Fruit fly (Drosophila melanogaster) whole organism, embryonic: ENCODE results near the gene CG11843.

Experiments
- Atf3 ChIP-seq: fragments of 200-800 bp; sonication (Bioruptor generic); optimal IDR thresholded peaks from 3 replicates; lab custom pipeline; 2016; ENCODE audit warnings: missing biosample characterization, missing genetic modification characterization
- B-H1 ChIP-seq: fragments of 200-800 bp; sonication (Bioruptor generic); IDR thresholded peaks from 3 replicates; pipeline ENCODE4 v1.3.6; 2022; ENCODE audit warnings: missing biosample characterization, missing genetic modification characterization
- BEAF-32 ChIP-seq: fragments of 200-800 bp; sonication (Bioruptor generic); optimal IDR thresholded peaks from 3 replicates; lab custom pipeline; 2017; ENCODE audit warnings: missing biosample characterization, missing genetic modification characterization, mild to moderate bottlenecking, moderate library complexity, missing genetic modification reagents
- CG12299 ChIP-seq: fragments of 200-800 bp; sonication (Bioruptor generic); optimal IDR thresholded peaks from 2 replicates; lab custom pipeline; 2018; ENCODE audit warnings: missing biosample characterization, mild to moderate bottlenecking, missing genetic modification characterization
- CG13424 ChIP-seq: fragments of 200-800 bp; sonication (Bioruptor generic); optimal IDR thresholded peaks from 2 replicates; lab custom pipeline; 2019; ENCODE audit warnings: missing biosample characterization, mild to moderate bottlenecking, missing genetic modification characterization, moderate library complexity
- CG13894 ChIP-seq: fragments of 200-800 bp; sonication (Bioruptor generic); optimal IDR thresholded peaks from 3 replicates; lab custom pipeline; 2018; ENCODE audit warnings: missing biosample characterization, mild to moderate bottlenecking, missing genetic modification characterization, moderate library complexity
- CG15601 ChIP-seq: fragments of 200-800 bp; sonication (Bioruptor generic); optimal IDR thresholded peaks from 3 replicates; lab custom pipeline; 2019; ENCODE audit warnings: missing biosample characterization, mild to moderate bottlenecking, missing genetic modification characterization, moderate library complexity
- CG2875 ChIP-seq: fragments of 200-800 bp; sonication (Bioruptor generic); optimal IDR thresholded peaks from 2 replicates; lab custom pipeline; 2017; ENCODE audit warnings: missing biosample characterization, mild to moderate bottlenecking, missing genetic modification characterization, missing genetic modification reagents
- CG31441 ChIP-seq: fragments of 200-800 bp; sonication (Bioruptor generic); IDR thresholded peaks from 2 replicates; pipeline ENCODE4 v1.3.6; 2022; ENCODE audit warnings: missing biosample characterization, missing genetic modification characterization
- CG32767 ChIP-seq: fragments of 200-800 bp; sonication (Bioruptor generic); IDR thresholded peaks from 2 replicates; pipeline ENCODE4 v1.3.6; 2022; ENCODE audit warnings: missing biosample characterization, missing genetic modification characterization
- CG34224 ChIP-seq: fragments of 200-800 bp; sonication (Bioruptor generic); IDR thresholded peaks from 3 replicates; pipeline ENCODE4 v1.3.6; 2022; ENCODE audit warnings: missing biosample characterization, missing genetic modification characterization; ENCODE audit not compliant: partially characterized antibody
- CG4404 ChIP-seq: fragments of 200-800 bp; sonication (Bioruptor generic); IDR thresholded peaks from 2 replicates; pipeline ENCODE4 v1.3.6; 2022; ENCODE audit warnings: missing biosample characterization, missing genetic modification characterization
- CG5245 ChIP-seq: fragments of 200-800 bp; sonication (Bioruptor generic); optimal IDR thresholded peaks from 3 replicates; lab custom pipeline; 2016; ENCODE audit warnings: missing biosample characterization, missing genetic modification characterization
- CG7928 ChIP-seq: fragments of 200-800 bp; sonication (Bioruptor generic); optimal IDR thresholded peaks from 2 replicates; lab custom pipeline; 2017; ENCODE audit warnings: missing biosample characterization, mild to moderate bottlenecking, missing genetic modification characterization
- CG7963 ChIP-seq: fragments of 200-800 bp; sonication (Bioruptor generic); IDR thresholded peaks from 3 replicates; pipeline ENCODE4 v1.3.6; 2022; ENCODE audit warnings: missing biosample characterization, missing genetic modification characterization; ENCODE audit not compliant: partially characterized antibody
- CG8290 ChIP-seq, 3 experiments: fragments of 200-800 bp; sonication (Bioruptor generic); optimal IDR thresholded peaks; 2 replicates each; lab custom pipeline; 2016 to 2019; ENCODE audit warnings: missing biosample characterization in 3 of 3, missing genetic modification characterization in 3 of 3, mild to moderate bottlenecking in 2 of 3, moderate library complexity in 1 of 3
- CG9609 ChIP-seq: fragments of 200-800 bp; sonication (Bioruptor generic); optimal IDR thresholded peaks from 3 replicates; lab custom pipeline; 2016; ENCODE audit warnings: missing biosample characterization, missing genetic modification characterization
- CG9797 ChIP-seq: fragments of 200-800 bp; sonication (Bioruptor generic); optimal IDR thresholded peaks from 3 replicates; lab custom pipeline; 2018; ENCODE audit warnings: missing biosample characterization, mild to moderate bottlenecking, missing genetic modification characterization
- Dip3 ChIP-seq: fragments of 200-800 bp; sonication (Bioruptor generic); optimal IDR thresholded peaks from 3 replicates; lab custom pipeline; 2016; ENCODE audit warnings: missing biosample characterization, missing genetic modification characterization
- Drgx ChIP-seq: fragments of 200-800 bp; sonication (Bioruptor generic); IDR thresholded peaks from 2 replicates; pipeline ENCODE4 v1.3.6; 2022; ENCODE audit warnings: missing biosample characterization, missing genetic modification characterization
- Elba2 ChIP-seq: fragments of 200-800 bp; sonication (Bioruptor generic); optimal IDR thresholded peaks from 3 replicates; lab custom pipeline; 2016; ENCODE audit warnings: missing biosample characterization, missing genetic modification characterization
- Fer3 ChIP-seq: fragments of 200-800 bp; sonication (Bioruptor generic); optimal IDR thresholded peaks from 2 replicates; lab custom pipeline; 2018; ENCODE audit warnings: missing biosample characterization, mild to moderate bottlenecking, missing genetic modification characterization, moderate library complexity
- HmgZ ChIP-seq: fragments of 200-800 bp; sonication (Bioruptor generic); optimal IDR thresholded peaks from 2 replicates; lab custom pipeline; 2018; ENCODE audit warnings: missing biosample characterization, mild to moderate bottlenecking, missing genetic modification characterization
- Lhr ChIP-seq: fragments of 200-800 bp; sonication (Bioruptor generic); optimal IDR thresholded peaks from 3 replicates; lab custom pipeline; 2017; ENCODE audit warnings: mild to moderate bottlenecking, missing biosample characterization, missing genetic modification reagents, missing genetic modification characterization
- Mes4 ChIP-seq: fragments of 200-800 bp; sonication (Bioruptor generic); optimal IDR thresholded peaks from 2 replicates; lab custom pipeline; 2016; ENCODE audit warnings: missing biosample characterization, missing genetic modification characterization
- NC2α ChIP-seq: fragments of 200-800 bp; sonication (Bioruptor generic); optimal IDR thresholded peaks from 2 replicates; lab custom pipeline; 2016; ENCODE audit warnings: missing biosample characterization, missing genetic modification characterization
- Sox100B ChIP-seq: fragments of 200-800 bp; sonication (Bioruptor generic); optimal IDR thresholded peaks from 3 replicates; lab custom pipeline; 2018; ENCODE audit warnings: missing biosample characterization, mild to moderate bottlenecking, missing genetic modification characterization
- Sry-β ChIP-seq: fragments of 200-800 bp; sonication (Bioruptor generic); optimal IDR thresholded peaks from 2 replicates; lab custom pipeline; 2018; ENCODE audit warnings: missing biosample characterization, mild to moderate bottlenecking, missing genetic modification characterization, moderate library complexity
- Vsx1 ChIP-seq: fragments of 200-800 bp; sonication (Bioruptor generic); optimal IDR thresholded peaks from 2 replicates; lab custom pipeline; 2017; ENCODE audit warnings: missing biosample characterization, mild to moderate bottlenecking, missing genetic modification characterization, missing genetic modification reagents
- aop ChIP-seq: fragments of 200-800 bp; sonication (Bioruptor generic); IDR thresholded peaks from 2 replicates; pipeline ENCODE4 v1.3.6; 2022; ENCODE audit warnings: missing biosample characterization, missing genetic modification characterization
- bsh ChIP-seq, 2 experiments: fragments of 200-800 bp; sonication (Bioruptor generic); optimal IDR thresholded peaks; 2 replicates each; lab custom pipeline; 2017 to 2018; ENCODE audit warnings: mild to moderate bottlenecking in 2 of 2, missing biosample characterization in 2 of 2, missing genetic modification characterization in 2 of 2, moderate library complexity in 1 of 2
- crp ChIP-seq, 2 experiments: fragments of 200-800 bp; sonication (Bioruptor generic); optimal IDR thresholded peaks; 2 replicates in 1 of 2; 3 replicates in 1 of 2; lab custom pipeline; 2017; ENCODE audit warnings: missing biosample characterization in 2 of 2, missing genetic modification characterization in 2 of 2, mild to moderate bottlenecking in 1 of 2, moderate library complexity in 1 of 2
- dan ChIP-seq: fragments of 200-800 bp; sonication (Bioruptor generic); IDR thresholded peaks from 2 replicates; pipeline ENCODE4 v1.3.6; 2022; ENCODE audit warnings: missing biosample characterization, missing genetic modification characterization
- esg ChIP-seq: fragments of 200-800 bp; sonication (Bioruptor generic); conservative IDR thresholded peaks from 2 replicates; pipeline ENCODE4 v1.3.6; 2022; ENCODE audit warnings: missing biosample characterization, missing genetic modification characterization
- ewg ChIP-seq: fragments of 200-800 bp; sonication (Bioruptor generic); optimal IDR thresholded peaks from 3 replicates; lab custom pipeline; 2017; ENCODE audit warnings: mild to moderate bottlenecking, missing biosample characterization, missing genetic modification reagents, missing genetic modification characterization
- eyg ChIP-seq: fragments of 200-800 bp; sonication (Bioruptor generic); optimal IDR thresholded peaks from 3 replicates; lab custom pipeline; 2016; ENCODE audit warnings: missing biosample characterization, missing genetic modification characterization
- her ChIP-seq: fragments of 200-800 bp; sonication (Bioruptor generic); optimal IDR thresholded peaks from 2 replicates; lab custom pipeline; 2016; ENCODE audit warnings: missing biosample characterization, missing genetic modification characterization
- klu ChIP-seq: fragments of 200-800 bp; sonication (Bioruptor generic); IDR thresholded peaks from 2 replicates; pipeline ENCODE4 v1.3.6; 2022; ENCODE audit warnings: missing biosample characterization, missing genetic modification characterization
- luna ChIP-seq: fragments of 200-800 bp; sonication (Bioruptor generic); optimal IDR thresholded peaks from 2 replicates; lab custom pipeline; 2016; ENCODE audit warnings: missing biosample characterization, missing genetic modification characterization
- mld ChIP-seq: fragments of 200-800 bp; sonication (Bioruptor generic); IDR thresholded peaks from 3 replicates; pipeline ENCODE4 v1.3.6; 2022; ENCODE audit warnings: missing biosample characterization, missing genetic modification characterization; ENCODE audit not compliant: partially characterized antibody
- oc ChIP-seq: fragments of 200-800 bp; sonication (Bioruptor generic); optimal IDR thresholded peaks from 2 replicates; lab custom pipeline; 2018; ENCODE audit warnings: missing biosample characterization, mild to moderate bottlenecking, missing genetic modification characterization, moderate library complexity
- odd ChIP-seq: fragments of 200-800 bp; sonication (Bioruptor generic); optimal IDR thresholded peaks from 2 replicates; lab custom pipeline; 2017; ENCODE audit warnings: missing biosample characterization, mild to moderate bottlenecking, missing genetic modification characterization
- otp ChIP-seq: fragments of 200-800 bp; sonication (Bioruptor generic); IDR thresholded peaks from 3 replicates; pipeline ENCODE4, ENCODE4 v1.3.6; 2022; ENCODE audit warnings: missing biosample characterization, missing genetic modification characterization
- pho ChIP-seq: fragments of 200-800 bp; sonication (Bioruptor generic); optimal IDR thresholded peaks from 2 replicates; lab custom pipeline; 2016; ENCODE audit warnings: missing biosample characterization, missing genetic modification characterization
- rib ChIP-seq: fragments of 200-800 bp; sonication (Bioruptor generic); IDR thresholded peaks from 2 replicates; pipeline ENCODE4 v1.3.6; 2022; ENCODE audit warnings: missing biosample characterization, missing genetic modification characterization
- sisA ChIP-seq: fragments of 200-800 bp; sonication (Bioruptor generic); IDR thresholded peaks from 2 replicates; pipeline ENCODE4 v1.3.6; 2022; ENCODE audit warnings: missing biosample characterization, missing genetic modification characterization
- so ChIP-seq: fragments of 200-800 bp; sonication (Bioruptor generic); IDR thresholded peaks from 3 replicates; pipeline ENCODE4 v1.3.6; 2022; ENCODE audit warnings: missing biosample characterization, missing genetic modification characterization
- tio ChIP-seq: fragments of 200-800 bp; sonication (Bioruptor generic); optimal IDR thresholded peaks from 2 replicates; lab custom pipeline; 2017; ENCODE audit warnings: missing biosample characterization, missing genetic modification characterization, inconsistent platforms
- trh ChIP-seq: fragments of 200-800 bp; sonication (Bioruptor generic); optimal IDR thresholded peaks from 2 replicates; lab custom pipeline; 2016; ENCODE audit warnings: missing biosample characterization, missing genetic modification characterization

Gene CG11843

dm6 chr3R:29063207-29063920 lies 9.2 kb downstream of the CG11843 start (continued):
- TF ChIP-seq Mes4 (GFP tag; lab: Kevin White, UChicago) (peak; percentile 5), NC2α (GFP tag; lab: Kevin White, UChicago) (no peak), Sox100B (GFP tag; lab: Kevin White, UChicago) (peak; percentile 85), otp (no peak), Fer3 (tag; lab: Kevin White, UChicago) (peak; percentile 79), Atf3 (no peak), CG13894 (tag; lab: Kevin White, UChicago) (peak; percentile 62), klu (no peak), Elba2 (GFP tag; lab: Kevin White, UChicago) (no peak), oc (tag; lab: Kevin White, UChicago) (peak; percentile 13), CG9797 (no peak), HmgZ (tag; lab: Kevin White, UChicago) (peak; percentile 13), Vsx1 (GFP tag; lab: Kevin White, UChicago) (peak; percentile 8), ewg (GFP tag; lab: Kevin White, UChicago) (peak; percentile 12), CG8290 (GFP tag; optimal IDR thresholded peaks at IDR 0.05; lab: Kevin White, UChicago) (no peak), CG8290 (tag; optimal IDR thresholded peaks at IDR 0.05; lab: Kevin White, UChicago) (peak in 1 of 2 experiments; percentile 79), rib (GFP tag; lab: Robert Waterston, UW) (no peak), CG34224 (GFP tag; lab: Robert Waterston, UW) (no peak), Drgx (GFP tag; lab: Robert Waterston, UW) (no peak), odd (GFP tag; lab: Kevin White, UChicago) (peak; percentile 64), CG5245 (GFP tag; lab: Kevin White, UChicago) (no peak), trh (no peak), Lhr (GFP tag; lab: Kevin White, UChicago) (peak; percentile 8), esg (GFP tag; lab: Robert Waterston, UW) (no peak), tio (GFP tag; lab: Kevin White, UChicago) (no peak), CG9609 (peak; percentile 46), dan (GFP tag; lab: Robert Waterston, UW) (no peak), CG31441 (GFP tag; lab: Robert Waterston, UW) (no peak), CG15601 (tag; lab: Kevin White, UChicago) (peak; percentile 61), so (no peak), BEAF-32 (GFP tag; lab: Kevin White, UChicago) (peak; percentile 97), CG12299 (tag; lab: Kevin White, UChicago) (peak; percentile 66), CG7928 (GFP tag; lab: Kevin White, UChicago) (peak; percentile 64), eyg (peak; percentile 31), B-H1 (GFP tag; lab: Robert Waterston, UW) (no peak), CG32767 (GFP tag; lab: Robert Waterston, UW) (no peak), CG4404 (GFP tag; lab: Robert Waterston, UW) (no peak), CG7963 (GFP tag; lab: Robert Waterston, UW) (no peak), mld (GFP tag; lab: Robert Waterston, UW) (no peak), aop (GFP tag; lab: Robert Waterston, UW) (no peak), bsh (GFP tag; optimal IDR thresholded peaks at IDR 0.05; lab: Kevin White, UChicago) (peak in 1 of 2 experiments; percentile 73), sisA (GFP tag; lab: Robert Waterston, UW) (no peak), her (GFP tag; lab: Kevin White, UChicago) (peak; percentile 59), CG13424 (tag; lab: Kevin White, UChicago) (peak; percentile 85), Dip3 (GFP tag; lab: Kevin White, UChicago) (peak; percentile 46), luna (GFP tag; lab: Kevin White, UChicago) (peak; percentile 59), Sry-β (GFP tag; lab: Kevin White, UChicago) (peak; percentile 41), CG2875 (peak; percentile 31), crp (GFP tag; optimal IDR thresholded peaks at IDR 0.05; lab: Kevin White, UChicago) (peak in 1 of 2 experiments; percentile 22), pho (GFP tag; lab: Kevin White, UChicago) (peak; percentile 68)
